Fruit fly (Drosophila melanogaster) whole organism, embryonic: ENCODE measurements around the gene Drice.

Experiments
- CG18262 ChIP-seq: fragments of 200-800 bp; optimal IDR thresholded peaks from 3 replicates; lab custom pipeline; 2019; ENCODE audit warnings: missing biosample characterization, mild to moderate bottlenecking, missing genetic modification characterization, moderate library complexity
- CG31365 ChIP-seq: fragments of 200-800 bp; sonication (Bioruptor generic); optimal IDR thresholded peaks from 2 replicates; lab custom pipeline; 2018; ENCODE audit warnings: missing biosample characterization, mild to moderate bottlenecking, missing genetic modification characterization
- CG32772 ChIP-seq: fragments of 200-800 bp; sonication (Bioruptor generic); IDR thresholded peaks from 2 replicates; pipeline ENCODE4 v1.3.6; 2022; ENCODE audit warnings: missing biosample characterization, missing genetic modification characterization
- Gsc ChIP-seq: fragments of 200-800 bp; sonication (Bioruptor generic); IDR thresholded peaks from 2 replicates; pipeline ENCODE4 v1.3.6; 2022; ENCODE audit warnings: missing biosample characterization, missing genetic modification characterization
- Hey ChIP-seq: fragments of 200-800 bp; sonication (Bioruptor generic); optimal IDR thresholded peaks from 3 replicates; lab custom pipeline; 2018; ENCODE audit warnings: missing biosample characterization, mild to moderate bottlenecking, missing genetic modification characterization
- Hr3 ChIP-seq: fragments of 200-800 bp; sonication (Bioruptor generic); optimal IDR thresholded peaks from 3 replicates; lab custom pipeline; 2016; ENCODE audit warnings: missing biosample characterization, missing genetic modification characterization
- Hr78 ChIP-seq, 2 experiments: fragments of 200-800 bp in 1 of 2; fragments of >200 bp in 1 of 2; sonication (Bioruptor generic) in 1 of 2; optimal IDR thresholded peaks; 2 replicates each; lab custom pipeline; 2017 to 2019; ENCODE audit warnings: missing biosample characterization in 2 of 2, missing genetic modification characterization in 2 of 2, mild to moderate bottlenecking in 1 of 2, moderate library complexity in 1 of 2
- Taf1 ChIP-seq: fragments of 200-800 bp; sonication (Bioruptor generic); IDR thresholded peaks from 2 replicates; pipeline ENCODE4 v1.3.6; 2022; ENCODE audit warnings: missing biosample characterization, missing genetic modification characterization
- grau ChIP-seq: fragments of 200-800 bp; optimal IDR thresholded peaks from 3 replicates; lab custom pipeline; 2019; ENCODE audit warnings: missing biosample characterization, mild to moderate bottlenecking, missing genetic modification characterization, moderate library complexity
- ham ChIP-seq: fragments of 200-800 bp; sonication (Bioruptor generic); IDR thresholded peaks from 2 replicates; pipeline ENCODE4 v1.3.6; 2022; ENCODE audit warnings: missing biosample characterization, missing genetic modification characterization
- sc ChIP-seq, 3 experiments: fragments of >200 bp in 2 of 3; fragments of 200-800 bp in 1 of 3; sonication (Bioruptor generic) in 1 of 3; optimal IDR thresholded peaks; 2 replicates in 2 of 3; 3 replicates in 1 of 3; lab custom pipeline; 2017; ENCODE audit warnings: mild to moderate bottlenecking in 1 of 3, missing biosample characterization in 1 of 3, missing genetic modification characterization in 1 of 3, missing genetic modification reagents in 1 of 3

DNA sequence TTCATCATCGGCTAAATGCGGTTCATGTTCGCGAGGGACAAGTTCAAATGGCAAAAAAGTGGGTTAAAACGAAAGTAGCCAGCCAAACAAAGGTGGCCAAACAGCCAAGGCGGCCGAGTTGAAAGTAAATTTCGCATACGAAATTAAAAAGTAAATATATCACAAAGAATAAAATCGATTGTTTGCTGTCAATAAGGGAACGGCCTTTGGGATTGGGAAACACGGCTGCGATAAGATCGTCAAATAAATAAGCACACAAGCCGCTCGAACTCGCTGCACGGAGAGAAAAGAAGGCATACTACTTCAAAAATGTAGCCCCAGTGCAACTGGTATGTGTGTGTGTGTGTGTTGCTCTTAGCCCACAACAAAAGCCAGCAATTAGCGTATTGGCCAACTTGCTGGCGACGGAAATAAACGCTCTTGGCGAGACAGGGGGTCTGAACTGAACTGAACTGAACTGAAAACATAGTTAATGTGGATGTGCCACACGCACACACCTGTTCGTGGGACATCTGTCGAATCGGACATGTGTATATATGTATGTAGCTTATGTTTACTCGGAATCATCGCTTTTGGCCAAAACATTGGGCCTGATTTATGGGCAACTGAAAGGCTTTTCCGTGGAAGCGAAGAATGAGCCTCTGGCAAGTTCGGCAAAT, 11.4 kb upstream of the Drice start:
- no peak for TF ChIP-seq Gsc (GFP tag; lab: Robert Waterston, UW)
- TF ChIP-seq Hr3 = no peak
- no peak for TF ChIP-seq CG32772
- TF ChIP-seq ham = no peak
- no peak for TF ChIP-seq Hey (tag; lab: Kevin White, UChicago)
- no peak for TF ChIP-seq grau (tag; lab: Kevin White, UChicago)
- no peak for TF ChIP-seq Hr78 (GFP tag; optimal IDR thresholded peaks at IDR 0.05; lab: Kevin White, UChicago)
- TF ChIP-seq Taf1 = no peak
- no peak for TF ChIP-seq CG31365 (tag; lab: Kevin White, UChicago)
- TF ChIP-seq sc (optimal IDR thresholded peaks at IDR 0.05; lab: Kevin White, UChicago) = no peak
- TF ChIP-seq sc (GFP tag; optimal IDR thresholded peaks at IDR 0.05; lab: Kevin White, UChicago) = no peak
- no peak for TF ChIP-seq CG18262 (tag; lab: Kevin White, UChicago)
